Fruit fly (Drosophila melanogaster): Measurements from ENCODE around the gene Rpt4R.

The Rpt4R gene

dm6 chr3L:11918217-11918616, 23.5 kb upstream of the Rpt4R start:
- TF ChIP-seq CTCF (GFP tag; optimal IDR thresholded peaks at IDR 0.05) (peak; percentile 47), Hr3 (GFP tag; optimal IDR thresholded peaks at IDR 0.05) (peak; percentile 94), Atf3 (GFP tag; optimal IDR thresholded peaks at IDR 0.05) (peak; percentile 25), sens (GFP tag) (peak; percentile 62), CG14050 (GFP tag; IDR thresholded peaks at IDR 0.05) (no peak), pita (GFP tag; optimal IDR thresholded peaks at IDR 0.05) (peak; percentile 21), CG42726 (GFP tag; IDR thresholded peaks at IDR 0.05; ENCODE audit: partially characterized antibody) (0 out of 2 replicates have a peak, but pooled peaks have one; percentile 40), stwl (tag; optimal IDR thresholded peaks at IDR 0.05) (peak; percentile 62), CG8281 (tag; optimal IDR thresholded peaks at IDR 0.05) (peak; percentile 39), CG2116 (GFP tag; optimal IDR thresholded peaks at IDR 0.05) (no peak), amos (GFP tag; IDR thresholded peaks at IDR 0.05; ENCODE audit: partially characterized antibody) (peak; percentile 22), CG1603 (tag; optimal IDR thresholded peaks at IDR 0.05) (peak; percentile 24), wek (GFP tag; optimal IDR thresholded peaks at IDR 0.05) (no peak), CG6689 (GFP tag; IDR thresholded peaks at IDR 0.05) (peak; percentile 98), Lhr (GFP tag; optimal IDR thresholded peaks at IDR 0.05) (peak; percentile 18), Eip74EF (GFP tag; optimal IDR thresholded peaks at IDR 0.05) (peak in 1 of 2 experiments; percentile 25)

dm6 chr3L:11921213-11921612, 20.5 kb upstream of the Rpt4R start, which contains the start of gene CG11588:
CG11588 (plus strand) TSS chr3L:11921513.
- TF ChIP-seq CG10959 (GFP tag; IDR thresholded peaks at IDR 0.05) (no peak), Drgx (GFP tag; IDR thresholded peaks at IDR 0.05) (no peak), B-H2 (GFP tag; optimal IDR thresholded peaks at IDR 0.05) (no peak), Lhr (GFP tag; optimal IDR thresholded peaks at IDR 0.05) (no peak), CG13775 (GFP tag; optimal IDR thresholded peaks at IDR 0.05) (no peak), Oaz (GFP tag; IDR thresholded peaks at IDR 0.05) (no peak), unpg (GFP tag; optimal IDR thresholded peaks at IDR 0.05) (no peak), CG6791 (GFP tag; IDR thresholded peaks at IDR 0.05; ENCODE audit: partially characterized antibody) (no peak), chinmo (GFP tag; IDR thresholded peaks at IDR 0.05; ENCODE audit: partially characterized antibody) (no peak), CG17186 (GFP tag; optimal IDR thresholded peaks at IDR 0.05) (no peak), sug (tag; optimal IDR thresholded peaks at IDR 0.05) (no peak), Opbp (GFP tag; IDR thresholded peaks at IDR 0.05; ENCODE audit: partially characterized antibody) (no peak), ftz-f1 (GFP tag; optimal IDR thresholded peaks at IDR 0.05) (no peak), pros (GFP tag; optimal IDR thresholded peaks at IDR 0.05) (no peak), peb (GFP tag; IDR thresholded peaks at IDR 0.05) (no peak), CG6654 (GFP tag; optimal IDR thresholded peaks at IDR 0.05) (no peak)

dm6 chr3L:11924657-11925056, 17.1 kb upstream of the Rpt4R start, which contains the start of gene SdhAL:
SdhAL (minus strand) TSS chr3L:11924757.
- TF ChIP-seq otp (GFP tag; IDR thresholded peaks at IDR 0.05) = no peak
- TF ChIP-seq mld (GFP tag; IDR thresholded peaks at IDR 0.05; ENCODE audit: partially characterized antibody) = no peak
- TF ChIP-seq bsh (GFP tag; optimal IDR thresholded peaks at IDR 0.05) = no peak
- TF ChIP-seq Side (GFP tag; optimal IDR thresholded peaks at IDR 0.05) = no peak
- TF ChIP-seq CG31441 (GFP tag; IDR thresholded peaks at IDR 0.05) = no peak
- no peak for TF ChIP-seq Dfd (GFP tag; optimal IDR thresholded peaks at IDR 0.05)
- no peak for TF ChIP-seq gfzf (GFP tag; optimal IDR thresholded peaks at IDR 0.05)
- TF ChIP-seq Lpt (GFP tag; optimal IDR thresholded peaks at IDR 0.05) = no peak
- TF ChIP-seq bowl (GFP tag; IDR thresholded peaks at IDR 0.05) = no peak
- TF ChIP-seq CG1647 (GFP tag; optimal IDR thresholded peaks at IDR 0.05) = no peak
- no peak for TF ChIP-seq knrl (GFP tag; IDR thresholded peaks at IDR 0.05; ENCODE audit: partially characterized antibody)
- TF ChIP-seq fd64A (GFP tag; optimal IDR thresholded peaks at IDR 0.05) = no peak
- no peak for TF ChIP-seq CG10543 (GFP tag; optimal IDR thresholded peaks at IDR 0.05)
- no peak for TF ChIP-seq tna (GFP tag; IDR thresholded peaks at IDR 0.05; ENCODE audit: partially characterized antibody)
- TF ChIP-seq NK7.1 (GFP tag; optimal IDR thresholded peaks at IDR 0.05) = no peak
- TF ChIP-seq CG3163 (GFP tag; optimal IDR thresholded peaks at IDR 0.05) = no peak

Data from whole organism, embryonic.